Worm (Caenorhabditis elegans) whole organism, early embryonic: Measurements from ENCODE around the gene C17H12.3.

ENCODE experiments used
- B0310.2 ChIP-seq: sonication (generic microtip); optimal IDR thresholded peaks from 2 replicates; lab custom pipeline; 2016; ENCODE audit warnings: mild to moderate bottlenecking, missing genetic modification characterization, missing compliant biosample characterization
- F13C5.2 ChIP-seq: sonication (generic microtip); optimal IDR thresholded peaks from 2 replicates; lab custom pipeline; 2017; ENCODE audit warnings: mild to moderate bottlenecking, missing genetic modification characterization, inconsistent platforms, missing compliant biosample characterization
- aly-1 ChIP-seq: sonication (generic microtip); optimal IDR thresholded peaks from 2 replicates; lab custom pipeline; 2016; ENCODE audit warnings: missing genetic modification characterization, missing compliant biosample characterization
- ama-1 ChIP-seq: fragments of 150-350 bp; optimal IDR thresholded peaks from 2 replicates; lab custom pipeline; 2014
- ceh-13 ChIP-seq: fragments of 200-800 bp; sonication (Bioruptor generic); optimal IDR thresholded peaks from 2 replicates; lab custom pipeline; 2018; ENCODE audit warnings: mild to moderate bottlenecking, missing genetic modification characterization, missing compliant biosample characterization
- ceh-36 ChIP-seq: sonication (generic microtip); optimal IDR thresholded peaks from 2 replicates; lab custom pipeline; 2016; ENCODE audit warnings: missing genetic modification characterization, inconsistent platforms, missing compliant biosample characterization
- ets-7 ChIP-seq: sonication (generic microtip); optimal IDR thresholded peaks from 2 replicates; lab custom pipeline; 2016; ENCODE audit warnings: missing genotype, missing genetic modification characterization, missing compliant biosample characterization
- flt-1 ChIP-seq: fragments of 200-800 bp; sonication (Bioruptor generic); IDR thresholded peaks from 2 replicates; pipeline ENCODE4 v1.3.6; 2022; ENCODE audit warnings: missing genetic modification characterization, missing compliant biosample characterization
- hmbx-1 ChIP-seq: sonication (generic microtip); optimal IDR thresholded peaks from 2 replicates; lab custom pipeline; 2016; ENCODE audit warnings: mild to moderate bottlenecking, missing genetic modification characterization, missing compliant biosample characterization
- hmg-4 ChIP-seq: fragments of 200-800 bp; sonication (Bioruptor generic); optimal IDR thresholded peaks from 2 replicates; lab custom pipeline; 2018; ENCODE audit warnings: mild to moderate bottlenecking, missing genetic modification characterization, missing compliant biosample characterization
- hnd-1 ChIP-seq: sonication (generic microtip); optimal IDR thresholded peaks from 2 replicates; lab custom pipeline; 2016; ENCODE audit warnings: missing genetic modification characterization, missing compliant biosample characterization
- pes-1 ChIP-seq: fragments of 200-800 bp; sonication (Bioruptor generic); IDR thresholded peaks from 2 replicates; pipeline ENCODE4 v1.3.6; 2022; ENCODE audit warnings: missing genetic modification reagents, missing genetic modification characterization, missing compliant biosample characterization
- scrt-1 ChIP-seq: fragments of 200-800 bp; sonication (Bioruptor generic); IDR thresholded peaks from 2 replicates; pipeline ENCODE4 v1.3.6; 2022; ENCODE audit warnings: missing genetic modification characterization, missing compliant biosample characterization
- sea-1 ChIP-seq: fragments of 200-800 bp; sonication (Bioruptor generic); conservative IDR thresholded peaks from 2 replicates; pipeline ENCODE4 v1.3.6; 2022; ENCODE audit warnings: missing genetic modification characterization, missing compliant biosample characterization
- tbx-11 ChIP-seq: fragments of 200-800 bp; sonication (Bioruptor generic); IDR thresholded peaks from 2 replicates; pipeline ENCODE4 v1.3.6; 2022; ENCODE audit warnings: missing genetic modification characterization, missing compliant biosample characterization
- tbx-37 ChIP-seq: fragments of 200-800 bp; sonication (Bioruptor generic); conservative IDR thresholded peaks from 2 replicates; pipeline ENCODE4 v1.3.6; 2022; ENCODE audit warnings: missing genetic modification reagents, missing genetic modification characterization, missing compliant biosample characterization
- tra-4 ChIP-seq: sonication (generic microtip); optimal IDR thresholded peaks from 2 replicates; lab custom pipeline; 2017; ENCODE audit warnings: missing genetic modification characterization, missing compliant biosample characterization

C17H12.3 gene

DNA sequence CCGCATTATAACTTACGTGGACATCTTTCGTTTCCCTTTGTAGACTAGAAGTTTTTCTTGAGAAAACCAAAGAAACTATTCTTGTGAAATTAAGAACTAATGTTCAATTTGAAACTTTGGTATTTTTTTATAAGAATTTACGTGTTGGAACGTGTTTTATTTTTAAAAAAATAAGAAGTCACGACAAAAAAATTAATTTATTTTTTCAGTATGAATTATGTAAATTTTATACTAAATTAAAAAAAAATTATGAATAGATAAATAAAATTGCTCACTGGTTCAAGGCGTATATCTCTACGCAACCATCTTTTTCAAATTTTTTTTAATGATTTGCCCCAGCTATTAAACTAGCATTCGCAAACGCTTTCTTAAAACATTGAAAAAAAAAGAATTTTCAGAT is 22.1 kb upstream of the C17H12.3 start, which contains the start of gene C17H12.5:
Gene C17H12.5 (minus strand): TSS at position 101 of the 400 bp plus-strand sequence.
- no peak for TF ChIP-seq tra-4 (tag; lab: Kevin White, UChicago)
- TF ChIP-seq B0310.2 (tag; lab: Kevin White, UChicago) = no peak
- no peak for TF ChIP-seq tbx-11 (GFP tag; lab: Robert Waterston, UW)
- no peak for TF ChIP-seq F13C5.2 (tag; lab: Kevin White, UChicago)
- no peak for TF ChIP-seq hnd-1
- TF ChIP-seq hmbx-1 = no peak
- no peak for TF ChIP-seq ceh-36 (tag; lab: Kevin White, UChicago)

ce11 chrIV:6811808-6812207 is 16.4 kb upstream of the C17H12.3 start, which contains the start of gene ceh-48:
TSS of gene ceh-48 (plus strand) at chrIV:6812108.
- TF ChIP-seq sea-1 (GFP tag; lab: Robert Waterston, UW) = no peak
- no peak for TF ChIP-seq F13C5.2 (tag; lab: Kevin White, UChicago)
- TF ChIP-seq flt-1 (GFP tag; lab: Robert Waterston, UW) = no peak
- TF ChIP-seq scrt-1 (GFP tag; lab: Robert Waterston, UW) = no peak
- TF ChIP-seq tbx-11 (GFP tag; lab: Robert Waterston, UW) = no peak
- TF ChIP-seq ceh-36 (tag; lab: Kevin White, UChicago) = no peak
- TF ChIP-seq aly-1 (tag; lab: Kevin White, UChicago) = no peak
- TF ChIP-seq tbx-37 (GFP tag; lab: Robert Waterston, UW) = no peak
- no peak for TF ChIP-seq hmg-4 (GFP tag; lab: Kevin White, UChicago)
- no peak for TF ChIP-seq ets-7 (tag; lab: Kevin White, UChicago)
- TF ChIP-seq ceh-13 = no peak
- no peak for TF ChIP-seq tra-4 (tag; lab: Kevin White, UChicago)
- TF ChIP-seq hnd-1 = no peak

DNA sequence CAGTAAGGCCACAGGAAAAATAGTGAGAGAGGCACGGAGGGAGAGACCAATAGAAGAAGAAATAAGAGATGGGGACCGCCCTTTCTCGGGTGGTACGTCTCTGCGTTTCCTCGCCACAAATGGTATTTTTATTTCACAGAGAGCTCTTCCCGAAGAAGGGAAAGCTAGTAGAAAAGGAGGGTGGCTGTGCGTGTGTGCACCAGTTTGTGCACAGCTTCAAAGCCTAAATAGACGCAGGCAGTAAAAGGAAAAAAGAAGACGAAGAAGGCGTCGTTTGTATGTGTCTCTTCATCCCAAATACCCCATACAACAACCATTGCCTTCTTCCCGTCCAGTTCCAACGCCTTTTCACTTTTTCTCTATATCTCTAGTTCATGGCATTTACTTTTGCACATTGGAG is 14.3 kb upstream of the C17H12.3 start:
- TF ChIP-seq hmg-4 (GFP tag; lab: Kevin White, UChicago) (no peak), F13C5.2 (tag; lab: Kevin White, UChicago) (peak; percentile 37)

ce11 chrIV:6806475-6807063 is 11.1 kb upstream of the C17H12.3 start, which contains the start of gene C17H12.10:
TSS of gene C17H12.10 (plus strand) at chrIV:6806799.
- TF ChIP-seq hmg-4 (GFP tag; lab: Kevin White, UChicago) (no peak), hmbx-1 (no peak), scrt-1 (GFP tag; lab: Robert Waterston, UW) (no peak), tbx-37 (GFP tag; lab: Robert Waterston, UW) (no peak), sea-1 (GFP tag; lab: Robert Waterston, UW) (no peak), tbx-11 (GFP tag; lab: Robert Waterston, UW) (no peak), ceh-13 (no peak), ama-1 (lab: Kevin White, UChicago) (no peak), hnd-1 (no peak), ceh-36 (tag; lab: Kevin White, UChicago) (no peak), aly-1 (tag; lab: Kevin White, UChicago) (no peak), tra-4 (tag; lab: Kevin White, UChicago) (no peak), flt-1 (GFP tag; lab: Robert Waterston, UW) (no peak), F13C5.2 (tag; lab: Kevin White, UChicago) (no peak), B0310.2 (tag; lab: Kevin White, UChicago) (no peak), ets-7 (tag; lab: Kevin White, UChicago) (no peak), pes-1 (GFP tag; lab: Robert Waterston, UW) (no peak)

- TF ChIP-seq scrt-1 (GFP tag; lab: Robert Waterston, UW) (no peak), F13C5.2 (tag; lab: Kevin White, UChicago) (no peak), hnd-1 (no peak), ama-1 (lab: Kevin White, UChicago) (no peak), tbx-37 (GFP tag; lab: Robert Waterston, UW) (no peak)
Measured at ce11 chrIV:6804815-6805214, 9.4 kb upstream of the C17H12.3 start, which contains the start of gene C17H12.37. TSS of gene C17H12.37 (plus strand) at chrIV:6805115.

DNA sequence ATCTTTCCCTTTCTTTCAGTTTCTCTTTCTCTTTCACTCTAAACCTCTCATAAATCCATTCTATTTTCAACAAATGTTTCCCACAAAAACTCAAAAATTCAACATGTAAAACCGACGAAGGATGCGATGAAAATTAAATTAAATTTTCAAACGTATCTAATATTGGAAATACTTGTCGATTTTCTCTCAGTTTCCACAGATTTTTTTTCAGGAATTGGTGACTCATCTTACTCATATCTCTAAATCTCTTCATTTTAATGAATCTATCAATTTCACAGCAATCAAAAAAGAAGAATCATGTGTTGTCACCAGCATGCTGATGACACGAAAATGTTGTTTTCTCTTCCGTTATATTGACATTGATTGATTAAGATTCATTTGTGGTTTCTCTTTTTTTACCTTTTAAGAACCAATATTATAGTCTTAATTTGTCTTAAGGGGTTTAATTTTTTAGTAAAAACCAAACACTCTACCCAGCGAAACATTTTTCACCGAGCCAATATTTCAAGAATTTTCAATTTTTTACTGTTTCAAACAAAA is 8.4 kb upstream of the C17H12.3 start:
- TF ChIP-seq B0310.2 (tag; lab: Kevin White, UChicago) (no peak), hmg-4 (GFP tag; lab: Kevin White, UChicago) (no peak), flt-1 (GFP tag; lab: Robert Waterston, UW) (no peak), tbx-11 (GFP tag; lab: Robert Waterston, UW) (no peak), ceh-36 (tag; lab: Kevin White, UChicago) (no peak), hmbx-1 (no peak), aly-1 (tag; lab: Kevin White, UChicago) (no peak), ets-7 (tag; lab: Kevin White, UChicago) (no peak), hnd-1 (no peak)

DNA sequence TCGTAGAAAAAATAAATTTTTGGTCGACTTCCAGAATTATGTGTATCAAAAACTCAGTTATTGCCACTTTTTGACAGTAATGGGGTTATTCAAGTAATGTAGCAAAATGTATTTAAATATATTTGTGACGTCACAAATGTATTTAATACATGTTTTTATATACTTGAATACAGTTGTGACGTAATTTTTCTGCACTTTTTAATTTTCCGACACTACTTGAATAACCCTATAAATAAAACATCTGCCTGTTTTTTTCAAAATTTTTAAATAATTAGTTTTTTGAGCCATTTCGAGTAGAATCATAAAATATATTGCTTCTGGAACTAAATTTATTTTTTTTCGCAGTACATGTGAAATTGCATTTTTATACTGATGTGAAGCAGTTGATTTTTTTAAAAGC is 7.9 kb upstream of the C17H12.3 start:
- TF ChIP-seq aly-1 (tag; lab: Kevin White, UChicago) = no peak
- no peak for TF ChIP-seq tra-4 (tag; lab: Kevin White, UChicago)
- TF ChIP-seq F13C5.2 (tag; lab: Kevin White, UChicago) = no peak
- no peak for TF ChIP-seq ets-7 (tag; lab: Kevin White, UChicago)
- TF ChIP-seq ceh-36 (tag; lab: Kevin White, UChicago) = no peak

DNA sequence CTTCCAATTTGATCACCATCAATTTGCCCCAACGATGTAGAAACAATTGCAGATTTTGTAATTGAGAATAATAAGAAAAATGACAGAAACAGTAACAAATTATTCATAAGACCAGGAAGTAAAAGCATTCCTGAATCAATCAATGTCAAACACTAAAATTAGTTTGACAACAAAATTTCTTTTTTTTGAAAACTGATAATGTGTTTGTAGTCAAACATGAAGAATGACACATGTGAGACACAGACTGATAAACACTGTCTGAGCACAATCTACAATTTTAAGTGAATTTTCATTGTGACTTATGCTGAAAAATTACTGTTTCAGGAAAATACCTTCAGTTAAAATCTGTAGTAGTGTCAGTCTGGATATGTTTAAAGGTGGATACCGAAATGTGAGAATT is 6.7 kb upstream of the C17H12.3 start, which contains the start of the genes cest-4 and C17H12.11:
Gene cest-4 (minus strand): TSS at position 206 of the 400 bp plus-strand sequence.
Gene C17H12.11 (plus strand): TSS at position 256 of the 400 bp plus-strand sequence.
- TF ChIP-seq hmg-4 (GFP tag; lab: Kevin White, UChicago) (no peak), tbx-37 (GFP tag; lab: Robert Waterston, UW) (no peak), hnd-1 (no peak), ets-7 (tag; lab: Kevin White, UChicago) (no peak), ceh-36 (tag; lab: Kevin White, UChicago) (no peak), ama-1 (lab: Kevin White, UChicago) (no peak), B0310.2 (tag; lab: Kevin White, UChicago) (no peak), tra-4 (tag; lab: Kevin White, UChicago) (no peak), pes-1 (GFP tag; lab: Robert Waterston, UW) (no peak), scrt-1 (GFP tag; lab: Robert Waterston, UW) (no peak), F13C5.2 (tag; lab: Kevin White, UChicago) (no peak), tbx-11 (GFP tag; lab: Robert Waterston, UW) (no peak), hmbx-1 (no peak), sea-1 (GFP tag; lab: Robert Waterston, UW) (no peak), flt-1 (GFP tag; lab: Robert Waterston, UW) (no peak), ceh-13 (no peak), aly-1 (tag; lab: Kevin White, UChicago) (no peak)
